Fruit fly (Drosophila melanogaster) whole organism, embryonic: ENCODE results near the gene pall.

Experiments
- Ada2b ChIP-seq: fragments of 200-800 bp; sonication (Bioruptor generic); IDR thresholded peaks from 2 replicates; pipeline ENCODE4 v1.3.6; 2022; ENCODE audit warnings: missing biosample characterization, missing genetic modification characterization
- BtbVII ChIP-seq: fragments of 200-800 bp; sonication (Bioruptor generic); optimal IDR thresholded peaks from 3 replicates; lab custom pipeline; 2017; ENCODE audit warnings: missing biosample characterization, mild to moderate bottlenecking, missing genetic modification characterization
- CG10209 ChIP-seq: fragments of 200-800 bp; sonication (Bioruptor generic); optimal IDR thresholded peaks from 3 replicates; lab custom pipeline; 2017; ENCODE audit warnings: missing biosample characterization, mild to moderate bottlenecking, missing genetic modification characterization, missing genetic modification reagents
- CG10654 ChIP-seq: fragments of 200-800 bp; sonication (Bioruptor generic); optimal IDR thresholded peaks from 2 replicates; lab custom pipeline; 2016; ENCODE audit warnings: missing biosample characterization, missing genetic modification characterization
- CG11247 ChIP-seq: fragments of 200-800 bp; sonication (Bioruptor generic); IDR thresholded peaks from 2 replicates; pipeline ENCODE4 v1.3.6; 2022; ENCODE audit warnings: missing biosample characterization, missing genetic modification characterization
- CG11504 ChIP-seq: fragments of 200-800 bp; sonication (Bioruptor generic); optimal IDR thresholded peaks from 3 replicates; lab custom pipeline; 2019; ENCODE audit warnings: missing biosample characterization, mild to moderate bottlenecking, missing genetic modification characterization, moderate library complexity
- CG11696 ChIP-seq: fragments of 200-800 bp; sonication (Bioruptor generic); IDR thresholded peaks from 2 replicates; pipeline ENCODE4 v1.3.6; 2022; ENCODE audit warnings: missing biosample characterization, missing genetic modification characterization
- CG13123 ChIP-seq: fragments of 200-800 bp; sonication (Bioruptor generic); optimal IDR thresholded peaks from 2 replicates; lab custom pipeline; 2016; ENCODE audit warnings: missing biosample characterization, missing genetic modification characterization
- CG13287 ChIP-seq: fragments of 200-800 bp; sonication (Bioruptor generic); IDR thresholded peaks from 2 replicates; pipeline ENCODE4 v1.3.6; 2022; ENCODE audit warnings: missing biosample characterization, missing genetic modification characterization; ENCODE audit not compliant: partially characterized antibody
- CG14860 ChIP-seq: fragments of 200-800 bp; sonication (Bioruptor generic); IDR thresholded peaks from 3 replicates; pipeline ENCODE4 v1.3.6; 2022; ENCODE audit warnings: missing biosample characterization, missing genetic modification characterization; ENCODE audit not compliant: partially characterized antibody
- CG14965 ChIP-seq: fragments of 200-800 bp; sonication (Bioruptor generic); optimal IDR thresholded peaks from 2 replicates; lab custom pipeline; 2016; ENCODE audit warnings: missing biosample characterization, missing genetic modification characterization, borderline replicate concordance
- CG15696 ChIP-seq: fragments of 200-800 bp; sonication (Bioruptor generic); optimal IDR thresholded peaks from 2 replicates; lab custom pipeline; 2019; ENCODE audit warnings: missing biosample characterization, mild to moderate bottlenecking, missing genetic modification characterization, moderate library complexity
- CG3407 ChIP-seq: fragments of 200-800 bp; sonication (Bioruptor generic); optimal IDR thresholded peaks from 2 replicates; lab custom pipeline; 2018; ENCODE audit warnings: missing biosample characterization, mild to moderate bottlenecking, missing genetic modification characterization
- CG4617 ChIP-seq: fragments of 200-800 bp; sonication (Bioruptor generic); optimal IDR thresholded peaks from 3 replicates; lab custom pipeline; 2016; ENCODE audit warnings: missing biosample characterization, missing genetic modification characterization, borderline replicate concordance
- CG7271 ChIP-seq: fragments of 200-800 bp; sonication (Bioruptor generic); optimal IDR thresholded peaks from 2 replicates; lab custom pipeline; 2018; ENCODE audit warnings: missing biosample characterization, mild to moderate bottlenecking, missing genetic modification characterization, moderate library complexity
- CG8281 ChIP-seq: fragments of 200-800 bp; sonication (Bioruptor generic); optimal IDR thresholded peaks from 2 replicates; lab custom pipeline; 2018; ENCODE audit warnings: missing biosample characterization, mild to moderate bottlenecking, missing genetic modification characterization, moderate library complexity
- CG8359 ChIP-seq: fragments of 200-800 bp; sonication (Bioruptor generic); optimal IDR thresholded peaks from 2 replicates; lab custom pipeline; 2017; ENCODE audit warnings: missing biosample characterization, mild to moderate bottlenecking, missing genetic modification characterization, borderline replicate concordance
- CG8765 ChIP-seq: fragments of 200-800 bp; sonication (Bioruptor generic); IDR thresholded peaks from 2 replicates; pipeline ENCODE4 v1.3.6; 2022; ENCODE audit warnings: missing biosample characterization, missing genetic modification characterization
- CG9932 ChIP-seq: fragments of 200-800 bp; sonication (Bioruptor generic); IDR thresholded peaks from 2 replicates; pipeline ENCODE4 v1.3.6; 2022; ENCODE audit warnings: missing biosample characterization, missing genetic modification characterization
- CHES-1-like ChIP-seq: fragments of 200-800 bp; sonication (Bioruptor generic); optimal IDR thresholded peaks from 2 replicates; lab custom pipeline; 2016; ENCODE audit warnings: missing biosample characterization, missing genetic modification characterization
- CTCF ChIP-seq: fragments of 200-800 bp; sonication (Bioruptor generic); optimal IDR thresholded peaks from 2 replicates; lab custom pipeline; 2017; ENCODE audit warnings: missing biosample characterization, mild to moderate bottlenecking, missing genetic modification characterization, moderate library complexity
- Chrac-16 ChIP-seq: fragments of 200-800 bp; sonication (Bioruptor generic); optimal IDR thresholded peaks from 3 replicates; lab custom pipeline; 2016; ENCODE audit warnings: missing biosample characterization, missing genetic modification characterization
- D ChIP-seq, 2 experiments: fragments of 200-800 bp in 1 of 2; fragments of >200 bp in 1 of 2; sonication (Bioruptor generic) in 1 of 2; optimal IDR thresholded peaks; 2 replicates in 1 of 2; 3 replicates in 1 of 2; lab custom pipeline; 2017; ENCODE audit warnings: mild to moderate bottlenecking in 1 of 2, missing biosample characterization in 1 of 2, missing genetic modification characterization in 1 of 2, missing genetic modification reagents in 1 of 2
- Doc2 ChIP-seq: fragments of 200-800 bp; sonication (Bioruptor generic); IDR thresholded peaks from 2 replicates; pipeline ENCODE4 v1.3.6; 2022; ENCODE audit warnings: missing biosample characterization, missing genetic modification characterization
- Elba2 ChIP-seq: fragments of 200-800 bp; sonication (Bioruptor generic); optimal IDR thresholded peaks from 3 replicates; lab custom pipeline; 2016; ENCODE audit warnings: missing biosample characterization, missing genetic modification characterization
- HHEX ChIP-seq: fragments of 200-800 bp; sonication (Bioruptor generic); optimal IDR thresholded peaks from 3 replicates; lab custom pipeline; 2017; ENCODE audit warnings: missing biosample characterization, mild to moderate bottlenecking, missing genetic modification characterization, missing genetic modification reagents
- Hmx ChIP-seq: fragments of 200-800 bp; sonication (Bioruptor generic); optimal IDR thresholded peaks from 2 replicates; lab custom pipeline; 2016; ENCODE audit warnings: missing biosample characterization, missing genetic modification characterization
- Hr39 ChIP-seq: fragments of >200 bp; optimal IDR thresholded peaks from 2 replicates; lab custom pipeline; 2017
- Mad ChIP-seq: fragments of 200-800 bp; sonication (Bioruptor generic); optimal IDR thresholded peaks from 2 replicates; lab custom pipeline; 2016; ENCODE audit warnings: missing biosample characterization, missing genetic modification characterization
- Nf-YB ChIP-seq: fragments of 200-800 bp; sonication (Bioruptor generic); optimal IDR thresholded peaks from 3 replicates; lab custom pipeline; 2019; ENCODE audit warnings: missing biosample characterization, mild to moderate bottlenecking, missing genetic modification characterization, moderate library complexity
- Scr ChIP-seq: fragments of 200-800 bp; sonication (Bioruptor generic); IDR thresholded peaks from 2 replicates; pipeline ENCODE4 v1.3.6; 2022; ENCODE audit warnings: missing biosample characterization, missing genetic modification characterization; ENCODE audit not compliant: partially characterized antibody
- Trl ChIP-seq, 3 experiments: fragments of >200 bp in 2 of 3; fragments of 200-800 bp in 1 of 3; sonication (Bioruptor generic) in 1 of 3; optimal IDR thresholded peaks; 2 replicates in 1 of 3; 3 replicates in 2 of 3; lab custom pipeline; 2016 to 2017; ENCODE audit warnings: missing biosample characterization in 1 of 3, missing genetic modification characterization in 1 of 3
- al ChIP-seq: fragments of 200-800 bp; sonication (Bioruptor generic); IDR thresholded peaks from 2 replicates; pipeline ENCODE4 v1.3.6; 2022; ENCODE audit warnings: missing biosample characterization, missing genetic modification characterization
- bbx ChIP-seq: fragments of 200-800 bp; sonication (Bioruptor generic); IDR thresholded peaks from 2 replicates; pipeline ENCODE4 v1.3.6; 2022; ENCODE audit warnings: missing biosample characterization, missing genetic modification characterization; ENCODE audit not compliant: partially characterized antibody
- bowl ChIP-seq: fragments of 200-800 bp; sonication (Bioruptor generic); IDR thresholded peaks from 2 replicates; pipeline ENCODE4 v1.3.6; 2022; ENCODE audit warnings: missing biosample characterization, missing genetic modification characterization
- btn ChIP-seq: fragments of 200-800 bp; sonication (Bioruptor generic); optimal IDR thresholded peaks from 2 replicates; lab custom pipeline; 2016; ENCODE audit warnings: missing biosample characterization, missing genetic modification characterization
- dati ChIP-seq: fragments of 200-800 bp; sonication (Bioruptor generic); IDR thresholded peaks from 2 replicates; pipeline ENCODE4 v1.3.6; 2022; ENCODE audit warnings: missing biosample characterization, missing genetic modification characterization
- disco-r ChIP-seq: fragments of 200-800 bp; sonication (Bioruptor generic); optimal IDR thresholded peaks from 2 replicates; lab custom pipeline; 2016; ENCODE audit warnings: missing biosample characterization, missing genetic modification characterization
- eve ChIP-seq, 2 experiments: fragments of >200 bp; optimal IDR thresholded peaks; 2 replicates each; lab custom pipeline; 2017; ENCODE audit warnings: missing biosample characterization in 2 of 2, missing genetic modification characterization in 2 of 2
- fd64A ChIP-seq: fragments of 200-800 bp; sonication (Bioruptor generic); optimal IDR thresholded peaks from 3 replicates; lab custom pipeline; 2018; ENCODE audit warnings: missing biosample characterization, mild to moderate bottlenecking, missing genetic modification characterization
- gcm ChIP-seq: fragments of 200-800 bp; sonication (Bioruptor generic); optimal IDR thresholded peaks from 2 replicates; lab custom pipeline; 2019; ENCODE audit warnings: missing biosample characterization, mild to moderate bottlenecking, missing genetic modification characterization, moderate library complexity
- gsb ChIP-seq: fragments of 200-800 bp; sonication (Bioruptor generic); IDR thresholded peaks from 2 replicates; pipeline ENCODE4 v1.3.6; 2022; ENCODE audit warnings: missing biosample characterization, missing genetic modification characterization
- inv ChIP-seq: fragments of 200-800 bp; sonication (Bioruptor generic); IDR thresholded peaks from 2 replicates; pipeline ENCODE4 v1.3.6; 2022; ENCODE audit warnings: missing biosample characterization, missing genetic modification characterization; ENCODE audit not compliant: partially characterized antibody
- nerfin-1 ChIP-seq: fragments of 200-800 bp; sonication (Bioruptor generic); optimal IDR thresholded peaks from 3 replicates; lab custom pipeline; 2019; ENCODE audit warnings: missing biosample characterization, mild to moderate bottlenecking, missing genetic modification characterization, moderate library complexity
- nom ChIP-seq: fragments of 200-800 bp; sonication (Bioruptor generic); optimal IDR thresholded peaks from 2 replicates; lab custom pipeline; 2017; ENCODE audit warnings: missing biosample characterization, missing genetic modification characterization, mild to moderate bottlenecking, moderate library complexity, missing genetic modification reagents
- pita ChIP-seq: fragments of 200-800 bp; sonication (Bioruptor generic); optimal IDR thresholded peaks from 2 replicates; lab custom pipeline; 2017; ENCODE audit warnings: missing biosample characterization, mild to moderate bottlenecking, missing genetic modification characterization
- repo ChIP-seq: fragments of 200-800 bp; sonication (Bioruptor generic); optimal IDR thresholded peaks from 2 replicates; lab custom pipeline; 2016; ENCODE audit warnings: missing biosample characterization, missing genetic modification characterization
- seq ChIP-seq: fragments of 200-800 bp; sonication (Bioruptor generic); IDR thresholded peaks from 2 replicates; pipeline ENCODE4 v1.3.6; 2022; ENCODE audit warnings: missing biosample characterization, missing genetic modification characterization
- vvl ChIP-seq: fragments of 200-800 bp; sonication (Bioruptor generic); IDR thresholded peaks from 2 replicates; pipeline ENCODE4 v1.3.6; 2022; ENCODE audit warnings: missing biosample characterization, missing genetic modification characterization
- wdn ChIP-seq: fragments of 200-800 bp; sonication (Bioruptor generic); IDR thresholded peaks from 2 replicates; pipeline ENCODE4 v1.3.6; 2022; ENCODE audit warnings: missing biosample characterization, missing genetic modification characterization
- zen2 ChIP-seq: fragments of 200-800 bp; sonication (Bioruptor generic); IDR thresholded peaks from 3 replicates; pipeline ENCODE4 v1.3.6; 2022; ENCODE audit warnings: missing biosample characterization, missing genetic modification characterization; ENCODE audit not compliant: partially characterized antibody

pall gene

DNA sequence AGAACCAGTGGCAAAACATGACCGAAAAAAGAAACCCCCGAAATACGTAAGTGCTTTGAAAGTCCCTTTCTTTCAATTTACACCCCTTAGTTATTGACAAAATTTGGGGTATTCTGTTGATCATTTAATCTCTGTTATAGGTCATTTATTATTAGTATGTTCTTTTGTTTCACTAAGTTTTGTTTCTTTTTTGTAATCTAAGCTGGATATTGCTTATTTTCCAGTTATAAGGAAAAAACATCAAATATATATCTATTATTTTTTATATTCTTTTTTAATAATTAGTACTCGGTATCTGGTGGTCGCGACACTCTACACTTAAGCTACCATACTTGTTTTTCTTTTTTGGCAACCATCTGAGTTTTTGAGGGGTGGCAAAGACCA is 21.1 kb upstream of the pall start (continued):
- TF ChIP-seq dati (GFP tag; lab: Robert Waterston, UW) (no peak), CHES-1-like (no peak), repo (GFP tag; lab: Kevin White, UChicago) (no peak), btn (GFP tag; lab: Kevin White, UChicago) (no peak), CG8359 (GFP tag; lab: Kevin White, UChicago) (no peak), CG15696 (tag; lab: Kevin White, UChicago) (peak; percentile 15), HHEX (GFP tag; lab: Kevin White, UChicago) (no peak), CG13123 (GFP tag; lab: Kevin White, UChicago) (no peak), CG7271 (no peak), CG8281 (tag; lab: Kevin White, UChicago) (no peak), pita (GFP tag; lab: Kevin White, UChicago) (no peak), CG3407 (peak; percentile 61), CG11504 (tag; lab: Kevin White, UChicago) (peak; percentile 80), nerfin-1 (no peak), CG4617 (GFP tag; lab: Kevin White, UChicago) (no peak), bowl (GFP tag; lab: Robert Waterston, UW) (no peak), vvl (peak; percentile 20; the same call in 1 of the 2 replicates), al (no peak), inv (GFP tag; lab: Robert Waterston, UW) (no peak), Nf-YB (GFP tag; lab: Kevin White, UChicago) (peak; percentile 37), BtbVII (GFP tag; lab: Kevin White, UChicago) (peak; percentile 19), Hmx (GFP tag; lab: Kevin White, UChicago) (no peak), eve (GFP tag; optimal IDR thresholded peaks at IDR 0.05; lab: Kevin White, UChicago) (no peak), CG14860 (GFP tag; lab: Robert Waterston, UW) (no peak), CG10654 (no peak), Elba2 (GFP tag; lab: Kevin White, UChicago) (no peak), Trl (optimal IDR thresholded peaks at IDR 0.05; lab: Kevin White, UChicago) (no peak), Trl (GFP tag; optimal IDR thresholded peaks at IDR 0.05; lab: Kevin White, UChicago) (no peak), disco-r (GFP tag; lab: Kevin White, UChicago) (no peak), Ada2b (GFP tag; lab: Robert Waterston, UW) (no peak; the same call in 1 of the 2 replicates), CG13287 (GFP tag; lab: Robert Waterston, UW) (no peak), seq (GFP tag; lab: Robert Waterston, UW) (no peak), D (optimal IDR thresholded peaks at IDR 0.05; lab: Kevin White, UChicago) (no peak), D (GFP tag; optimal IDR thresholded peaks at IDR 0.05; lab: Kevin White, UChicago) (peak; percentile 53), nom (GFP tag; lab: Kevin White, UChicago) (no peak), zen2 (GFP tag; lab: Robert Waterston, UW) (no peak), CG9932 (GFP tag; lab: Robert Waterston, UW) (0 out of 2 replicates have a peak, but pooled peaks have one; percentile 10), CG14965 (GFP tag; lab: Kevin White, UChicago) (no peak), gsb (GFP tag; lab: Robert Waterston, UW) (no peak), bbx (GFP tag; lab: Robert Waterston, UW) (no peak), fd64A (GFP tag; lab: Kevin White, UChicago) (no peak), CTCF (no peak), CG10209 (GFP tag; lab: Kevin White, UChicago) (peak; percentile 49), Doc2 (no peak), wdn (GFP tag; lab: Robert Waterston, UW) (peak; percentile 40; the same call in 1 of the 2 replicates), CG11247 (GFP tag; lab: Robert Waterston, UW) (no peak), Chrac-16 (GFP tag; lab: Kevin White, UChicago) (no peak), Hr39 (lab: Kevin White, UChicago) (no peak), gcm (GFP tag; lab: Kevin White, UChicago) (peak; percentile 73), Scr (no peak), CG11696 (no peak), CG8765 (no peak), Mad (GFP tag; lab: Kevin White, UChicago) (no peak)
